Fruit fly (Drosophila melanogaster): ENCODE data around the gene ca.

Gene ca

DNA sequence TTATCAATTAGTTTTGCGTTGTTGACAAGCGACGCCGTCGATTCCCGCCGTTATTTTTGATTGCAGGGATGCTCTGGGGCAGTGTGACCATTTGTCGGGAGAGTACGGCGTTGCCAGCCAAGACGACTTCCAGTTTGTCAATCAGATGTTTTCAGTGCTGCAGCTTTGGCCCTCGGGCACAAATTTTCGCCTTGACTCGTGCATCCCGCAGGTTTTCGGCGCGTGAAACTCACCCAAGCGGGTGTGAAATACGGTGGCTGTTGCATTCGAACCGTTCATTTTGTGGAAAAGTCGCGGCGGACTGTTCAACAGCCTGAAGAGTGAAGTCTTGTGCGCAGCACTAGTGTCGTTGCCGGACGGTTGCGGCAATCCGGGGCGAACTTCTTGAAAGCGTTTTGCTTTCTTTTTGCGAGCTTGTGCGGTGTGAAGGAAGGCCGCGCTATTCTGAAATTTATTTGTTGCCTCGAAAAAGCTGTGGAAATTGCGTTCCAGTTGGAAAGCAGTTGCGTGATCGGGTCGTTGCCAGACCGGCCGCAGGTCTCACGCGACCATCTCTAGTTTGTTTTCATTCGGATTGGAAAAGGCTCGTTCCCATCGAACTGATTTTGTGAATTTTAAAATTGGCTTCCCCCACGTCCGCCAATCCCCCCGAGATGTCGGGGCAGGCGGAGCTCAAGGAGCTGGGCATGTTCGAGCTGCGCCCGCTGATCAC is at the start of gene ca, which contains the start of gene ncd:
Gene ca, plus strand, starts transcription at position 130 of the 712 bp plus-strand sequence.
Gene ncd, minus strand, starts transcription at position 446 of the 712 bp plus-strand sequence.
- TF ChIP-seq CTCF (optimal IDR thresholded peaks at IDR 0.05) (peak in 1 of 2 experiments; percentile 14), CG8478 (optimal IDR thresholded peaks at IDR 0.05) (no peak)

DNA sequence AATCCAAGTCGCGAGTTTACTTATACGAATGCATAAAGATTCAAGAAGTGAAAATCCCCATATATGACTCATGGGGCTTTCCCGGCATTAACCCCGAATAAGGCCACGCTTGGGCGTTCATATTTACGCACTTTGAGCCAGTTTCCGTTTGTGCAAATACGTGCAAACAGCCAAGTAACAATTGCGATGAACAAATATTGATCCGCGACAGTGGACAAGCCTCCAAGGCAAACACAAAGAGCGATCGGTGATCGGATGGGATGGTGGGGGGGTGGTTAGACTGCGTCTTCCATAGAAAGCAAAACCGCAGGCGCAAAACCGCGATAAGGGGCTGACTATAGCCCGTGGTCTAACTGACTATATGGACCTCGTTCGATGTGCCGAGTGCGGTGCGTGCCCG is 49.4 kb upstream of the ca start:
- TF ChIP-seq CTCF (optimal IDR thresholded peaks at IDR 0.05) (no peak), CG8478 (optimal IDR thresholded peaks at IDR 0.05) (no peak)

DNA sequence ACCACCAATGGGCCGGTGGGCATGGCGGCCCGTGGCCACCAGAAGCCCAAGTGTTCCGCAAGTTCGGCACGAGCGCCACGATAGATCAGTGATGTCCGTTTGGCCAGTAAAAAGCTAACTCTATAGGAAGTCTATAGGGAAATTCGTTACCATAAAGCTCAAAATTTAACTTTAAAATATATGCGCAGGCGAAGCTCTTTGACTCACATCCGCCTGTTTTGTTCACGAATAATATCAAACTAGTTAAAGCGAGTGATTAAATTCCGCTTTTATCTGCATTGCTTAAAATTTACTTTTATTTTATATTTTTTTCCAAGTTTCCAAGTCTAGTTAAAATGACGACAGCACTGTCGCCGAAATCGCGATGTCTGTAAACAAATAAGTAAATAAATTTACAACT is 48.9 kb upstream of the ca start:
- TF ChIP-seq CG8478 (optimal IDR thresholded peaks at IDR 0.05) (peak; percentile 48), CTCF (optimal IDR thresholded peaks at IDR 0.05) (no peak)

DNA sequence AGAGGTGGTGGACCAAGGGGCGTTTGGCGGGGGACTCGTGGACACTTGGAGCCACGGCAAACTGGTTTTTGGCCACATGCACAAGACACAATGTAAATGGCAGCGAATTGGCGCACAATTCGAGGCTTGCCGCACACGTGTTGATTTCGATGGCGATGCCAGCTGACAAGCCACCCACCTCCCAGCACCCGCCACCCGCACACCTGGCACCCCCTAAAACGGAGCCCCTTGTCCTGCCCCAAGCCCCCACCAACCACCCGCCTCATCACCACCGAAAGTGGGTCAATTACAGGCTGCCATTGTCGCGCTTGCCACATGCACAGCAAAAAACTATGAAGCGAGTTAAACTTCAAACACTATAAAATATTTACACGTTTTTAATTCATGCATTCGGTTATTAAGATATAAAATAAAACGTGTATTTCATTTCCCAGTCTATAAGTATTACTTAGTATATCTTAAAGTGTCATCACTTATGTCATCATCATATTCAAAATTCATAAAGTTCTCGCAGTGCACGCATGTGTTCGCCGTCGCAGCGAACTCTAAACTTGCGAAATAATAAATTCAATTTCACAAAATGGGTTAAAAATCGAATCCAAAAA is 48.4 kb upstream of the ca start:
- TF ChIP-seq CTCF (optimal IDR thresholded peaks at IDR 0.05): no peak
- no peak for TF ChIP-seq CG8478 (optimal IDR thresholded peaks at IDR 0.05)

DNA sequence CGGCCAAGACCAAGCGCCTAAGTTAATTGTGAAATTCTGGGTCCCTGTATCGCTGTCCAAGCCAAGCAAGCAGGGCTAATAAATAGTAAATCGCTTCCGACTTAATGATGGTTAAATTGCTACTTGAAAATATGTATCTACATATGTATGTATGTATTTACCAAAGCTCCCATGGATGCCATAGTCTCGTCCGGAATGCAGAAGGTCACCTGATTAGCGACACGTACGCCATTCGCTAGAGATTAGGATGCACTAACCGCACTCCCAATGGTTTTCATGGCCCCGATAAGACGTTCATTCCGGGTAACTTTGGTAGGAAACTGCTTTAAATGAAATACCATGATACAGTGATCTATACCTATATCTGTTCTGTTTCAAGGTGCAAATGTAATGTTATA is 47.9 kb upstream of the ca start:
- TF ChIP-seq CTCF (optimal IDR thresholded peaks at IDR 0.05): no peak

DNA sequence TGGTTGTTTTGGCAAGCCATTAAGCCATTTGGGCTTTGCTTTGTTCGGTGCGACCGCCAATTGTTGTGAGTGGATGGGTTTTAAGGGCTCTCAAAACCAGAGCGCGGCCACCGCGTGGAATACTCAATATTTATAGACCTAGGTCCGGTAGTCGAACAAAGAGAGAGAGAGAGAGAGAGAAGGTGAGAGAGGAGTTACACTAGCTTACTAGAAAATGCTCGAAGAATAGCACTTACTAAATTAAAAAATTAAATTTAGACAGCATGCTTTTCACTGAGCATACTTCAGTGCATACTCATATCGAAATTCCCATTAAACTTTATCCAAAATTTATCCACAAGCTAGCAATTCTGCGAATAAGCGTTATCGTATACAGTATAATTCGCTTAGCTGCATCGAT is 46.6 kb upstream of the ca start:
- TF ChIP-seq CTCF (optimal IDR thresholded peaks at IDR 0.05) (no peak), CG8478 (optimal IDR thresholded peaks at IDR 0.05) (no peak)

DNA sequence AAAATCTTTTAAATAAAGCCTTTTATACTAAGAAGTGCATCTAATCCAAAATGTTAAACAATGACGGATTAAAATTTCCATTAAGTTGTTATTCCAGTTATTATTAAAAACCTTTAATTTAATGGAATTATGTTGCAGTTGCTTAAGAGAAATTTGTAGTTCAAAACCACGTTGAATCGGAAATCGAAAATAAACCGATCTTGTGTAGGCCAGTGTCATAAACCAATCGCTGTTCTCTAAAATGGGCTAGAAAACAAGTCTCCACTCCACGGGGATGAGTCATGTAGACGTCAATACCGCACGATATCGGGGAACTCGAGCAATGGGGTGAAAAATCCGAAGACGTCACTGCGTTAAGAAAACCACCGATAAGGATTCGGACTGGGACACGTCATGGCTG is 45.0 kb upstream of the ca start:
- TF ChIP-seq CG8478 (optimal IDR thresholded peaks at IDR 0.05) (no peak), CTCF (optimal IDR thresholded peaks at IDR 0.05) (no peak)

DNA sequence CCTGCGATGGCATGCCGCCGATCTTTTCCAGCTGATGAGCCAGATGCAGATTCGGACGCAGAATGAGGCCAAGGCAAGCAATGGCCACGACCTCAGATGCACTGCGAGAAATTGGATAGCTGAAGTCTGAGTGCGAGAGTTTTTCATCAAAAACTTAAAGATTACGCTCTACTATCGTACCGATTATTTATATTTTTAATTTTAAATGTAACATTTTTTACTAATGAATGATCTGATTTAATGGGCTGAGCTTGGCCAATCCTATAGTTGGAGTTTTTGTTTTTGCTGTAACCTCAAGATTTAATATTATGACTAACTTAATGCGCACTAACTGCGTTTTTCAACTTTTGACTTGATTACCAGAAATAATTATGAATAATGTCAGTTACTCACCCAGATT is 44.3 kb upstream of the ca start:
- TF ChIP-seq CG8478 (optimal IDR thresholded peaks at IDR 0.05): no peak
- no peak for TF ChIP-seq CTCF (optimal IDR thresholded peaks at IDR 0.05)

DNA sequence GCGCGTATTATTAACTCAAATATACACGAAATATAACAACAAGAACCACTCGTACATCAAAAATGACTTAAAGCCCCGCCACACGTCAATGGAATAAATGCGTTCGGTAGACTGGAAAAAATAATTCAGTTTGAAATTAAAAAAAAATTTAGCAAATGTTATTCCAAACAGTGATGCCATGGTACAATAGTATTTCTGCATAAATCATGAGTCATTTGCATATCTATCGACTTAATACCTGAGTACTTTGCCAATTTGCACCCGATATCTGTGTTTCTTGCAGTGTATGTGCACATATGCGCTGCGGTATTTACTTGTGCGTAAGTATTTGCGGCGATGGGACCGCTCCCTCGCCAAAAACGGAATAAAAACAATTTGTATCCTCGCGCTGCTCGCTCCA is 43.5 kb upstream of the ca start:
- TF ChIP-seq CTCF (optimal IDR thresholded peaks at IDR 0.05) (no peak), CG8478 (optimal IDR thresholded peaks at IDR 0.05) (no peak)

DNA sequence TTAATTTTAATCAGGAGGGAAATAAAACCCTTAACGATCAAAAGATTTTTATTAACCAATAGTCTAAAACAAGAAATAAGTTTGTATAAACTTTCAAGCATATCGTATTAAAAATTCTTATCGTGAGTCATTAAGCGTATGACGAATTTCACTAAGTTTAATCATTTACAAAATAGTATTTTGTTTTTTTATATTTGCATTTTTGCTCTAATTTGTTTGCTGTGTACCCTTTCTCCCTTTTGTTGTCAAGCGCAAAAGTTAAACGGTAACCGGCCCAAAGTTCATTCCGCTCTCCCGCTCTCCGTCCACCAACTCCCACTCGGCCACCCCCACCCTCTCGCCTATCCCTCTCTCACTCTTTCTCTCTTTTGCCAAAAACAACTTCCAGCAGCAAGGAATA is 42.8 kb upstream of the ca start:
- TF ChIP-seq CG8478 (optimal IDR thresholded peaks at IDR 0.05): no peak
- no peak for TF ChIP-seq CTCF (optimal IDR thresholded peaks at IDR 0.05)

DNA sequence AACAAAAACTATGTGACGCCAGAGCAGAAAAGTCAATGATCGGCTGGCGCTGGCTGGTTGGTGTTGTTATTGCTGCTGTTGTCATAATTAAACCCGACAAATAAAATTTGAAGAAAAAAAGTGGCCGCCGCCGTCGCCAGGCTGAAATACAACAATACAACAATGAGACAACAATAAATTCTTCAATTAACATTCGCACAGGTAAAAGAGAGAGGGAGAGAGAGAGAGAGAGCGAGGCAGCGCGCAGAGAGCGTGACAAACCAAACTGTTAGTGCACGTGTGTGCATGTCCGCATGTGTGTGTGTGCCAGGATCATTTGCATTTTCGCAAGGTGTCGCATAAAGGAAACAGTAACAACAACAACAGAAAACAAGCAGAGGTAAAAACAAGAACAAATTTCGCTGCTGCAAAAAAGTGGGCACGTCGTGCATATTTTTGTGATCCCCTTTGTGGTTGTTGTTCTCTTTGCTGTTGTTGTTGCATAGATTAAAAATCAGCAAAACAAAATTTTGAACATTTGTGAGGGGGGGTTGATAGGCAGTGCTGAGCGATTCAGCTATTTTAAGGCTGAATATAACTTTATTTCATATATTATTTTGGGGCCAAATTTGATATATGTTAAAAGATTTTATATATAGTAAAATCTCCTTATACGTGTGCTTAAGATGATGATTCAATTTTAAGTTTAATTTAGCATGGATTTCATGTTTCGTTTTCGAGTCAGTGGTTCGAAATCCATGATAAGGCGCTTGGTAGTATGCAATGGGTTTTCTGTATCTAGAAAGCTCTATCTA is 42.2 kb upstream of the ca start:
- TF ChIP-seq CG8478 (optimal IDR thresholded peaks at IDR 0.05) (no peak), CTCF (optimal IDR thresholded peaks at IDR 0.05) (no peak)

DNA sequence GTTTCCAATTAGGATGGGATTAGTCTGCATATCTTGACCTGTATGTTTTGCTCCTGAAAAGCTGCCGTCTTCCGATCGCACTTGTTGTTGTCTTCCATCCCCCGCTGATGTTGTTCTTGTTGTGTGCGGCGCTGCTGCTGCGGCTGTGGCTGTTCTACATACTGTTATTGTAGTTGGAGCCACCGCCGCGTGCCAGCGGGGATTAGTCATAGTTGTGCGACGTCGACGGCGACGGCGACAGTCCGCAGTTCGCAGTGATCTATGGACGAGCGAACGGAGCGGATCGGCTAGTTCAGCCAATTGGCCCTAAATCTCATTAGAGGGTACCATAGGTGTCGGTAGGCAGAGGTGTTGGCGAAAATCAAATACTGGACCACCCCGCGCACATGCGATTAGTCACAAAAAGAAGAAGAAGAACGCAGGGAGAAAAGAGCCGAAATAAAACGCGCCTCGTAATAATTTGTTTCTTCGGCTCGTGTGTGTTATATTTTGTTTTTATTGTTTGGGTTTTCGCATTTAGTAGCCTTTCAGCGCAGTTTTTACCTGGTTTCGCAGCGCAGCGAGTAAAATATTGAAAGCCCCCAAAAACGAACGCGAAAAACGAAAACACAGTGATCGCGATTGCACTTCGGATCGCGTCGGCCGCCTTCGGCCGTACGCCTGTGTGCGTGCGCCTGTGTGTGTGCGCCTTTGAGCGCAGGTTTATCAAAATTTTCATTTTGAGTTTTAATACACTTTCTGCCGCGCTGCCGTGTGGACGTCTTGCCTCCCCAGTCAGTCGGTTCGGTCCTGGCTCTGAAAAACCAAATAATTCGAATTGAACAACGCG is 41.1 kb upstream of the ca start, which contains the start of gene kay:
Gene kay, plus strand, starts transcription at position 729 of the 829 bp plus-strand sequence.
- no peak for TF ChIP-seq CG8478 (optimal IDR thresholded peaks at IDR 0.05)
- TF ChIP-seq CTCF (optimal IDR thresholded peaks at IDR 0.05): no peak

DNA sequence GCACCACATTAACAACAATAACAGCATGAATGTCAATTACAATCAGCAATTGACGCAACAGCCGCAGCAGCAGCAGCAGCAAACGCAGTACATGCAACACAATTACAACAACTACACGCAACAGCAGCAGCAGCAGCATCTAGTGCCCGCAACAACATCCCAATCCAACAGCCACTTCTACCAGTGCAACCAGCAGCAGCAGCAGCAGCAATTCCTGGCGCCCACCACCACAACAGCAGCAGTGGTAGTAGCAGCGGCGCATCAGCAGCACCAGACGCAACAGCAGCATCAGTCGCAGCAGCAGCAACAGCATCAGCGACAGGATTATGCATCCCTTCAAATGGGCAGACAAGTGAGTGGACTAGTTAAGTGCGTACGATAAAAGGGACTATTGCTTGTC is 39.4 kb upstream of the ca start:
- TF ChIP-seq CG8478 (optimal IDR thresholded peaks at IDR 0.05) (no peak), CTCF (optimal IDR thresholded peaks at IDR 0.05) (no peak)

DNA sequence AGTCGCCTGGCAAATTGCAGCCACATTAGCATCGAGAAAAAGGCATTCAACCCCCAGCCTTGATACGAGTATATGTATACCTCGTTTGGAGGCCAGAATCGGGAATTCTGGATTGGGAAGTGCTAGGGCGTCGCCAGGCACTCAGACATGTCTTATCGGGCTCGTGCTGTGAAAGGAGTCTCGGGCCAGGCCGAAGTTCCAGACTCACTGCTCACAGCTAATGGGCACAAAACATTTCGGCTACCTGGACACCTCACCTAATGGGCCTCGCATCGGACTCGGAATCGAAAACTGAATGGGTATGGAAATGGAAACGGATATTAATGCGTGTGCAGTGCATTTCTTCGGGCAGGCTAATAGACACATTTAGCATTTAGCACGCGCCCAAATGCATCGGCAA is 35.7 kb upstream of the ca start:
- no peak for TF ChIP-seq CG8478 (optimal IDR thresholded peaks at IDR 0.05)
- TF ChIP-seq CTCF (optimal IDR thresholded peaks at IDR 0.05): no peak

DNA sequence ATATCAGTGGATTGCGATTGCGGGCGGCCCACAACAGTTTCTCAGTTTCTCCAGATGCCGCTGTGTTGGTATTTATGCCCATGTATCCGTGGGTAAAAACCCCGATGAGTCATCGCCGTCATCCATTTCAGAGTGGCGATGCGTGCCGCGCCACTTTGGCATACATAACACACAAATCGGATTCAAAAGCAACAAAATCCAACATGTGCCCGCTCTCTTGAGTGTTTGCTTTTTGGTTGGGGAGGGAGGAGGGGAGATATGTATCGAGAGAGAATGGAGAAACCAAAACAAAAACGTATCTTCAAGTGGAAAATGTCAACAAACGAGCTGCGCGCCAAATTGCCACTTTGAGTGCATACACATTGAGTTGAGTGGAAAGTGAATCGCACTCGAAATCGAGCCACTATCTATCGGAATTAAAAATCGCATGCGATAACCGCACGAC is 34.9 kb upstream of the ca start:
- TF ChIP-seq CTCF (optimal IDR thresholded peaks at IDR 0.05): no peak
- peak; percentile 22 for TF ChIP-seq CG8478 (optimal IDR thresholded peaks at IDR 0.05)

All from S2 (cell line).